Worm (Caenorhabditis elegans): ENCODE data around the gene acr-18.

ce11 chrV:15553869-15554268 is 5.1 kb downstream of the acr-18 start:
- TF ChIP-seq lim-6 (tag; optimal IDR thresholded peaks at IDR 0.05): no peak
- TF ChIP-seq F13H6.1 (tag; optimal IDR thresholded peaks at IDR 0.05): no peak
